Fruit fly (Drosophila melanogaster): Measurements from ENCODE around the gene Spn27A.

- TF ChIP-seq ttk (optimal IDR thresholded peaks at IDR 0.05) (no peak), insv (optimal IDR thresholded peaks at IDR 0.05) (no peak), Myc (optimal IDR thresholded peaks at IDR 0.05) (no peak), psq (optimal IDR thresholded peaks at IDR 0.05) (no peak), Sin3A (optimal IDR thresholded peaks at IDR 0.05) (no peak)
Observed at dm6 chr2L:6632307-6632706, 40.8 kb downstream of the Spn27A start, which contains the start of gene Oatp26F.
